Fruit fly (Drosophila melanogaster) whole organism: ENCODE data around the gene arx.

Experiments used
- CG8478 ChIP-seq: fragments of >200 bp; optimal IDR thresholded peaks from 2 replicates; lab custom pipeline; 2018; ENCODE audit warnings: inconsistent platforms
- usp ChIP-seq: fragments of >200 bp; optimal IDR thresholded peaks from 2 replicates; lab custom pipeline; 2017; ENCODE audit warnings: missing biosample characterization, missing genetic modification characterization, mixed read lengths

dm6 chr3L:18949137-18949536 lies 47.8 kb upstream of the arx start:
- no peak for TF ChIP-seq usp (GFP tag; lab: Kevin White, UChicago)
- no peak for TF ChIP-seq CG8478
